Fruit fly (Drosophila melanogaster) whole organism, pupa: ENCODE measurements around the gene Ptp4E.

Source experiments
- CG10348 ChIP-seq: fragments of 200-800 bp; sonication (Bioruptor generic); IDR thresholded peaks from 2 replicates; pipeline ENCODE4 v1.3.6; 2022; ENCODE audit warnings: missing biosample characterization, missing genetic modification characterization
- CG4496 ChIP-seq: fragments of 200-800 bp; sonication (Bioruptor generic); IDR thresholded peaks from 3 replicates; pipeline ENCODE4 v1.3.6; 2022; ENCODE audit warnings: missing biosample characterization, missing genetic modification characterization
- CG9948 ChIP-seq: fragments of 200-800 bp; sonication (Bioruptor generic); optimal IDR thresholded peaks from 2 replicates; lab custom pipeline; 2018; ENCODE audit warnings: missing biosample characterization, mild to moderate bottlenecking, missing genetic modification characterization, moderate library complexity
- EcR ChIP-seq: fragments of 200-800 bp; sonication (Bioruptor generic); optimal IDR thresholded peaks from 3 replicates; lab custom pipeline; 2019; ENCODE audit warnings: missing biosample characterization, missing genetic modification characterization, mild to moderate bottlenecking, moderate library complexity, missing genetic modification reagents
- Ets98B ChIP-seq: fragments of 200-800 bp; sonication (Bioruptor generic); IDR thresholded peaks from 2 replicates; pipeline ENCODE4 v1.3.6; 2022; ENCODE audit warnings: missing biosample characterization, missing genetic modification characterization
- Pif1B ChIP-seq: fragments of 200-800 bp; sonication (Bioruptor generic); optimal IDR thresholded peaks from 3 replicates; lab custom pipeline; 2016; ENCODE audit warnings: missing biosample characterization, missing genetic modification characterization

- TF ChIP-seq Pif1B (GFP tag; lab: Kevin White, UChicago) (peak; percentile 100), CG9948 (tag; lab: Kevin White, UChicago) (peak; percentile 97), EcR (GFP tag; lab: Kevin White, UChicago) (peak; percentile 89), CG10348 (peak; percentile 49; the same call in 1 of the 2 replicates), Ets98B (peak; percentile 97), CG4496 (GFP tag; lab: Robert Waterston, UW) (peak; percentile 98)
Observed at dm6 chrX:4908926-4909432, 29.9 kb upstream of the Ptp4E start, which contains the start of gene CG32772.
